Fruit fly (Drosophila melanogaster) whole organism: Measurements from ENCODE around the gene CG14907.

ENCODE experiments used
- CG8478 ChIP-seq: fragments of >200 bp; optimal IDR thresholded peaks from 2 replicates; lab custom pipeline; 2018; ENCODE audit warnings: inconsistent platforms
- Dll ChIP-seq: fragments of >200 bp; optimal IDR thresholded peaks from 2 replicates; lab custom pipeline; 2017
- pan ChIP-seq: fragments of >200 bp; optimal IDR thresholded peaks from 2 replicates; lab custom pipeline; 2017
- psq ChIP-seq: fragments of >200 bp; optimal IDR thresholded peaks from 2 replicates; lab custom pipeline; 2017
- usp ChIP-seq: fragments of >200 bp; optimal IDR thresholded peaks from 2 replicates; lab custom pipeline; 2017; ENCODE audit warnings: missing biosample characterization, missing genetic modification characterization, mixed read lengths

dm6 chr3R:16624750-16625549, 27.2 kb downstream of the CG14907 start, which contains the start of gene Fas1:
- TF ChIP-seq Dll (no peak), CG8478 (no peak), usp (GFP tag; lab: Kevin White, UChicago) (no peak), psq (lab: Kevin White, UChicago) (no peak), pan (lab: Kevin White, UChicago) (no peak)
